Fruit fly (Drosophila melanogaster) whole organism, prepupa: ENCODE data around the gene Nepl7.

ENCODE experiments used
- Blimp-1 ChIP-seq: fragments of 200-800 bp; sonication (Bioruptor generic); optimal IDR thresholded peaks from 3 replicates; lab custom pipeline; 2017; ENCODE audit warnings: missing biosample characterization, missing genetic modification characterization, mild to moderate bottlenecking, moderate library complexity, missing genetic modification reagents
- CG10631 ChIP-seq: fragments of 200-800 bp; sonication (Bioruptor generic); optimal IDR thresholded peaks from 2 replicates; lab custom pipeline; 2016; ENCODE audit warnings: missing biosample characterization, missing genetic modification characterization
- CG10669 ChIP-seq: fragments of 200-800 bp; sonication (Bioruptor generic); optimal IDR thresholded peaks from 3 replicates; lab custom pipeline; 2018; ENCODE audit warnings: missing biosample characterization, mild to moderate bottlenecking, missing genetic modification characterization, moderate library complexity
- CG11294 ChIP-seq: fragments of 200-800 bp; sonication (Bioruptor generic); IDR thresholded peaks from 2 replicates; pipeline ENCODE4 v1.3.6; 2022; ENCODE audit warnings: missing biosample characterization, missing genetic modification characterization
- CG11762 ChIP-seq: fragments of 200-800 bp; sonication (Bioruptor generic); optimal IDR thresholded peaks from 3 replicates; lab custom pipeline; 2016; ENCODE audit warnings: missing biosample characterization, missing genetic modification characterization; ENCODE audit not compliant: insufficient read depth
- CG11902 ChIP-seq: fragments of 200-800 bp; sonication (Bioruptor generic); optimal IDR thresholded peaks from 3 replicates; lab custom pipeline; 2016; ENCODE audit warnings: missing biosample characterization, missing genetic modification characterization
- CG1621 ChIP-seq: fragments of 200-800 bp; sonication (Bioruptor generic); optimal IDR thresholded peaks from 3 replicates; lab custom pipeline; 2018; ENCODE audit warnings: missing biosample characterization, mild to moderate bottlenecking, missing genetic modification characterization
- CG3032 ChIP-seq: fragments of 200-800 bp; optimal IDR thresholded peaks from 2 replicates; lab custom pipeline; 2019; ENCODE audit warnings: missing biosample characterization, mild to moderate bottlenecking, missing genetic modification characterization, moderate library complexity
- CG32006 ChIP-seq: fragments of 200-800 bp; sonication (Bioruptor generic); optimal IDR thresholded peaks from 3 replicates; lab custom pipeline; 2017; ENCODE audit warnings: missing biosample characterization, mild to moderate bottlenecking, missing genetic modification characterization
- CG34406 ChIP-seq: fragments of 200-800 bp; sonication (Bioruptor generic); optimal IDR thresholded peaks from 3 replicates; lab custom pipeline; 2016; ENCODE audit warnings: missing biosample characterization, missing genetic modification characterization
- CG3919 ChIP-seq: fragments of 200-800 bp; sonication (Bioruptor generic); optimal IDR thresholded peaks from 3 replicates; lab custom pipeline; 2016; ENCODE audit warnings: missing biosample characterization, missing genetic modification characterization
- CG4318 ChIP-seq: fragments of 200-800 bp; sonication (Bioruptor generic); optimal IDR thresholded peaks from 3 replicates; lab custom pipeline; 2017; ENCODE audit warnings: missing biosample characterization, mild to moderate bottlenecking, missing genetic modification characterization
- CG6163 ChIP-seq: fragments of 200-800 bp; sonication (Bioruptor generic); IDR thresholded peaks from 3 replicates; pipeline ENCODE4 v1.3.6; 2022; ENCODE audit warnings: missing biosample characterization, missing genetic modification characterization
- CG6276 ChIP-seq: fragments of 200-800 bp; sonication (Bioruptor generic); optimal IDR thresholded peaks from 2 replicates; lab custom pipeline; 2017; ENCODE audit warnings: missing biosample characterization, mild to moderate bottlenecking, missing genetic modification characterization
- CG6808 ChIP-seq: fragments of 200-800 bp; sonication (Bioruptor generic); optimal IDR thresholded peaks from 3 replicates; lab custom pipeline; 2017; ENCODE audit warnings: missing biosample characterization, missing genetic modification characterization, mild to moderate bottlenecking, moderate library complexity, missing genetic modification reagents
- CG6854 ChIP-seq: fragments of 200-800 bp; sonication (Bioruptor generic); optimal IDR thresholded peaks from 2 replicates; lab custom pipeline; 2017; ENCODE audit warnings: missing biosample characterization, mild to moderate bottlenecking, missing genetic modification characterization
- CG8119 ChIP-seq: fragments of 200-800 bp; sonication (Bioruptor generic); IDR thresholded peaks from 3 replicates; pipeline ENCODE4 v1.3.6; 2022; ENCODE audit warnings: missing biosample characterization, missing genetic modification characterization
- CG8319 ChIP-seq: fragments of 200-800 bp; sonication (Bioruptor generic); optimal IDR thresholded peaks from 3 replicates; lab custom pipeline; 2016; ENCODE audit warnings: missing biosample characterization, missing genetic modification characterization
- CG8632 ChIP-seq: fragments of 200-800 bp; sonication (Bioruptor generic); optimal IDR thresholded peaks from 3 replicates; lab custom pipeline; 2016; ENCODE audit warnings: missing biosample characterization, missing genetic modification characterization
- CG9139 ChIP-seq: fragments of 200-800 bp; sonication (Bioruptor generic); optimal IDR thresholded peaks from 3 replicates; lab custom pipeline; 2017; ENCODE audit warnings: missing biosample characterization, mild to moderate bottlenecking, missing genetic modification characterization
- Eip75B ChIP-seq: fragments of 200-800 bp; sonication (Bioruptor generic); optimal IDR thresholded peaks from 3 replicates; lab custom pipeline; 2016; ENCODE audit warnings: missing biosample characterization, missing genetic modification characterization
- Eip78C ChIP-seq: fragments of 200-800 bp; sonication (Bioruptor generic); peaks from one replicate; lab custom pipeline; 2016; ENCODE audit warnings: missing biosample characterization, missing genetic modification characterization
- Eip93F ChIP-seq: fragments of 200-800 bp; sonication (Bioruptor generic); optimal IDR thresholded peaks from 2 replicates; lab custom pipeline; 2016; ENCODE audit warnings: missing biosample characterization, mild to moderate bottlenecking, missing genetic modification characterization
- Ets96B ChIP-seq: fragments of 200-800 bp; optimal IDR thresholded peaks from 2 replicates; lab custom pipeline; 2019; ENCODE audit warnings: missing biosample characterization, mild to moderate bottlenecking, missing genetic modification characterization, moderate library complexity
- Gug ChIP-seq: fragments of 200-800 bp; sonication (Bioruptor generic); IDR thresholded peaks from 2 replicates; pipeline ENCODE4 v1.3.6; 2022; ENCODE audit warnings: missing biosample characterization, missing genetic modification characterization
- Hr38 ChIP-seq: sonication (Bioruptor generic); optimal IDR thresholded peaks from 2 replicates; lab custom pipeline; 2016; ENCODE audit warnings: missing biosample characterization, missing genetic modification characterization
- Hr39 ChIP-seq: fragments of 200-800 bp; sonication (Bioruptor generic); optimal IDR thresholded peaks from 2 replicates; lab custom pipeline; 2016; ENCODE audit warnings: missing biosample characterization, missing genetic modification characterization
- Lpt ChIP-seq: fragments of 200-800 bp; sonication (Bioruptor generic); optimal IDR thresholded peaks from 3 replicates; lab custom pipeline; 2016; ENCODE audit warnings: missing biosample characterization, missing genetic modification characterization
- Met ChIP-seq: fragments of 200-800 bp; sonication (Bioruptor generic); optimal IDR thresholded peaks from 3 replicates; lab custom pipeline; 2016; ENCODE audit warnings: missing biosample characterization, missing genetic modification characterization
- OdsH ChIP-seq: fragments of 200-800 bp; sonication (Bioruptor generic); optimal IDR thresholded peaks from 3 replicates; lab custom pipeline; 2016; ENCODE audit warnings: missing biosample characterization, missing genetic modification characterization
- Smox ChIP-seq: fragments of 200-800 bp; sonication (Bioruptor generic); optimal IDR thresholded peaks from 3 replicates; lab custom pipeline; 2016; ENCODE audit warnings: missing biosample characterization, missing genetic modification characterization
- Sox102F ChIP-seq: fragments of 200-800 bp; sonication (Bioruptor generic); optimal IDR thresholded peaks from 2 replicates; lab custom pipeline; 2016; ENCODE audit warnings: missing biosample characterization, mild to moderate bottlenecking, missing genetic modification characterization
- Sox14 ChIP-seq: fragments of 200-800 bp; sonication (Bioruptor generic); optimal IDR thresholded peaks from 3 replicates; lab custom pipeline; 2016; ENCODE audit warnings: missing biosample characterization, missing genetic modification characterization
- Sox15 ChIP-seq: fragments of 200-800 bp; sonication (Bioruptor generic); optimal IDR thresholded peaks from 3 replicates; lab custom pipeline; 2016; ENCODE audit warnings: missing biosample characterization, missing genetic modification characterization
- achi ChIP-seq: fragments of 200-800 bp; sonication (Bioruptor generic); optimal IDR thresholded peaks from 3 replicates; lab custom pipeline; 2016; ENCODE audit warnings: missing biosample characterization, missing genetic modification characterization
- acj6 ChIP-seq: fragments of 200-800 bp; sonication (Bioruptor generic); optimal IDR thresholded peaks from 3 replicates; lab custom pipeline; 2016; ENCODE audit warnings: missing biosample characterization, missing genetic modification characterization
- cyc ChIP-seq: fragments of 200-800 bp; sonication (Bioruptor generic); optimal IDR thresholded peaks from 3 replicates; lab custom pipeline; 2016; ENCODE audit warnings: missing biosample characterization, missing genetic modification characterization
- dac ChIP-seq: fragments of 200-800 bp; sonication (Bioruptor generic); optimal IDR thresholded peaks from 2 replicates; lab custom pipeline; 2017; ENCODE audit warnings: missing biosample characterization, mild to moderate bottlenecking, missing genetic modification characterization
- fd59A ChIP-seq: fragments of 200-800 bp; sonication (Bioruptor generic); optimal IDR thresholded peaks from 2 replicates; lab custom pipeline; 2017; ENCODE audit warnings: missing biosample characterization, mild to moderate bottlenecking, missing genetic modification characterization, missing genetic modification reagents
- fd85E ChIP-seq: fragments of 200-800 bp; sonication (Bioruptor generic); optimal IDR thresholded peaks from 3 replicates; lab custom pipeline; 2016; ENCODE audit warnings: missing biosample characterization, missing genetic modification characterization
- lz ChIP-seq: fragments of 200-800 bp; sonication (Bioruptor generic); optimal IDR thresholded peaks from 3 replicates; lab custom pipeline; 2016; ENCODE audit warnings: missing biosample characterization, missing genetic modification characterization
- net ChIP-seq: fragments of 200-800 bp; sonication (Bioruptor generic); optimal IDR thresholded peaks from 3 replicates; lab custom pipeline; 2016; ENCODE audit warnings: missing biosample characterization, missing genetic modification characterization
- pdm3 ChIP-seq: fragments of 200-800 bp; sonication (Bioruptor generic); optimal IDR thresholded peaks from 3 replicates; lab custom pipeline; 2016; ENCODE audit warnings: missing biosample characterization, missing genetic modification characterization
- salr ChIP-seq, 2 experiments: fragments of 200-800 bp; sonication (Bioruptor generic); optimal IDR thresholded peaks; 3 replicates each; lab custom pipeline; 2016 to 2018; ENCODE audit warnings: missing biosample characterization in 2 of 2, missing genetic modification characterization in 2 of 2, mild to moderate bottlenecking in 1 of 2
- spab ChIP-seq: fragments of 200-800 bp; sonication (Bioruptor generic); optimal IDR thresholded peaks from 2 replicates; lab custom pipeline; 2017; ENCODE audit warnings: missing biosample characterization, mild to moderate bottlenecking, missing genetic modification characterization, missing genetic modification reagents
- ss ChIP-seq, 2 experiments: fragments of 200-800 bp; sonication (Bioruptor generic); optimal IDR thresholded peaks; 2 replicates in 1 of 2; 3 replicates in 1 of 2; lab custom pipeline; 2017 to 2018; ENCODE audit warnings: mild to moderate bottlenecking in 2 of 2, missing biosample characterization in 2 of 2, missing genetic modification characterization in 2 of 2, moderate library complexity in 1 of 2
- svp ChIP-seq: fragments of 200-800 bp; sonication (Bioruptor generic); peaks from one replicate; lab custom pipeline; 2016; ENCODE audit warnings: missing biosample characterization, missing genetic modification characterization
- topi ChIP-seq: fragments of 200-800 bp; sonication (Bioruptor generic); optimal IDR thresholded peaks from 3 replicates; lab custom pipeline; 2016; ENCODE audit warnings: missing biosample characterization, missing genetic modification characterization

Nepl7 gene

dm6 chr2L:12707540-12707939 lies 38.0 kb upstream of the Nepl7 start, which contains the start of the genes CG6180 and CG15484:
Gene CG6180 (plus strand): TSS chr2L:12707661.
Gene CG15484 (minus strand): TSS chr2L:12707711.
- TF ChIP-seq achi (peak; percentile 91), CG6163 (no peak)

dm6 chr2L:12705376-12705775 lies 35.9 kb upstream of the Nepl7 start:
- TF ChIP-seq Eip78C (peak; percentile 54), svp (peak; percentile 95), fd85E (GFP tag; lab: Kevin White, UChicago) (no peak)

dm6 chr2L:12704418-12704920 lies 35.0 kb upstream of the Nepl7 start, which contains the start of the genes CG5776 and spict:
Gene CG5776 (minus strand): TSS chr2L:12704451.
Gene spict (plus strand): TSS chr2L:12704725.
- TF ChIP-seq Blimp-1 (GFP tag; lab: Kevin White, UChicago) (peak; percentile 55), CG8119 (GFP tag; lab: Robert Waterston, UW) (peak; percentile 65), spab (no peak), Gug (peak; percentile 58; the same call in 1 of the 2 replicates), Sox102F (GFP tag; lab: Kevin White, UChicago) (no peak), CG10669 (GFP tag; lab: Kevin White, UChicago) (no peak), CG1621 (tag; lab: Kevin White, UChicago) (peak; percentile 48), CG11902 (peak; percentile 73), Eip75B (GFP tag; lab: Kevin White, UChicago) (peak; percentile 60), CG3919 (GFP tag; lab: Kevin White, UChicago) (peak; percentile 69), Smox (GFP tag; lab: Kevin White, UChicago) (peak; percentile 57), salr (GFP tag; optimal IDR thresholded peaks at IDR 0.05; lab: Kevin White, UChicago) (peak in 1 of 2 experiments; percentile 53), Hr38 (GFP tag; lab: Kevin White, UChicago) (no peak), topi (GFP tag; lab: Kevin White, UChicago) (peak; percentile 61), Sox15 (GFP tag; lab: Kevin White, UChicago) (no peak), Eip93F (GFP tag; lab: Kevin White, UChicago) (peak; percentile 39), CG8319 (GFP tag; lab: Kevin White, UChicago) (no peak), Met (GFP tag; lab: Kevin White, UChicago) (peak; percentile 66), CG6854 (GFP tag; lab: Kevin White, UChicago) (peak; percentile 68), CG4318 (GFP tag; lab: Kevin White, UChicago) (no peak), lz (GFP tag; lab: Kevin White, UChicago) (peak; percentile 69), acj6 (GFP tag; lab: Kevin White, UChicago) (peak; percentile 54), achi (peak; percentile 64), CG6163 (peak; percentile 80), Hr39 (GFP tag; lab: Kevin White, UChicago) (peak; percentile 48), pdm3 (no peak), Ets96B (peak; percentile 68), CG32006 (peak; percentile 84), dac (peak; percentile 66), CG6276 (no peak), Eip78C (peak; percentile 75), cyc (GFP tag; lab: Kevin White, UChicago) (peak; percentile 14), Lpt (GFP tag; lab: Kevin White, UChicago) (no peak), OdsH (peak; percentile 71), CG9139 (GFP tag; lab: Kevin White, UChicago) (no peak), net (GFP tag; lab: Kevin White, UChicago) (no peak), Sox14 (GFP tag; lab: Kevin White, UChicago) (peak; percentile 70), CG3032 (tag; lab: Kevin White, UChicago) (peak; percentile 67), CG34406 (GFP tag; lab: Kevin White, UChicago) (peak; percentile 58), CG11294 (GFP tag; lab: Robert Waterston, UW) (peak; percentile 51; the same call in 1 of the 2 replicates), CG10631 (peak; percentile 79), CG11762 (GFP tag; lab: Kevin White, UChicago) (no peak), fd59A (GFP tag; lab: Kevin White, UChicago) (peak; percentile 43), CG8632 (GFP tag; lab: Kevin White, UChicago) (peak; percentile 20), CG6808 (peak; percentile 40), ss (GFP tag; optimal IDR thresholded peaks at IDR 0.05; lab: Kevin White, UChicago) (peak; percentile 42 to 66)
